Worm (Caenorhabditis elegans): Measurements from ENCODE around the gene prdx-3.

DNA sequence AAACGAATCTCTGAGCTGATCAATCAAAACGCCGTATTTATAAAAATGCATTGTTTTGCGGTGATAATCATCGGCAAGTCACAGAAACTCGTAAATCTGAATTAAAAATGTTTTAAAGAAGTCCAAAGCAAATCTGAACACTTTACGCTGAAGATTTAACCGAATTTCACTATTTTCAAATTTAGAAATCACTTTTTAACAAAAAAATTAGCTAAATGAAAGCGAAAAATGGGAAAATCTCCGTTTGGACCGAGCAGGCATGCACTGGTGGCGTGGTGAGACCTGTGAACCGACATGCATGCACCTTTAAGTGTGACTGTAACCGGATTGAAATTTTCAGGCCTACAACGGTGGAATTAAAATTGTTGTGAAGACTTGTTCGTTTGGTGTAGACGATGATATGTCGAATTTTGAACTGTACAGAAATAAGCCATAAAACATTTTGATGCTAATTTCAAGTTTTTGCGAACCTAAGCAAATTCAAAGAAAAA lies 32.3 kb downstream of the prdx-3 start, which contains the start of gene C28A5.2:
- TF ChIP-seq unc-86 (tag; optimal IDR thresholded peaks at IDR 0.05) (no peak), sdc-2 (tag; optimal IDR thresholded peaks at IDR 0.05) (no peak), ama-1 (optimal IDR thresholded peaks at IDR 0.05) (no peak), T23F11.4 (GFP tag; optimal IDR thresholded peaks at IDR 0.05) (no peak), tbx-2 (tag; optimal IDR thresholded peaks at IDR 0.05) (no peak), ceh-34 (tag; optimal IDR thresholded peaks at IDR 0.05) (no peak), ceh-2 (tag; optimal IDR thresholded peaks at IDR 0.05) (no peak), ref-2 (tag; optimal IDR thresholded peaks at IDR 0.05) (no peak), C08G9.2 (tag; optimal IDR thresholded peaks at IDR 0.05) (no peak), ets-4 (tag; optimal IDR thresholded peaks at IDR 0.05) (no peak), pqm-1 (tag; optimal IDR thresholded peaks at IDR 0.05) (no peak), che-1 (tag; optimal IDR thresholded peaks at IDR 0.05) (no peak), pax-1 (tag; optimal IDR thresholded peaks at IDR 0.05) (no peak)
